Fruit fly (Drosophila melanogaster): Measurements from ENCODE around the gene Svil.

Gene Svil

DNA sequence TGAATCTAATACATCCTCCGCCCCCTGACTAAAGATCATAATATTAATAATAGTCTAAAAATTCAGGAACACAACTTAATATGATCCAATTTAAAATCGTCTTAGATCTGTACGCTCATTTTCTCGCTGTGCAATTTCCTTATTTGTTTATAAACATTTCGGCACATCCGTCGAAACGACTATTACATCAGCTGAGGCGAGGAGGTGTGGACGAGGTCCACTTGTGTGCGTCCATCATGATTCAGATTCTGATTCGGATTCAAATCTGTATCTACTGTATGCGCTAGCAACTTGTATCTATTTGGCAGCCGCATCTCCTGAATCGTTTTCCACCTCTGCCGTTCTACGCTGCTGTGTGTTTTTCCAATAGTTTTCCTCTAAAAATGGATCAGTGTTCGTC lies 2.0 kb downstream of the Svil start:
- TF ChIP-seq rgr (GFP tag; optimal IDR thresholded peaks at IDR 0.05), result no peak
- TF ChIP-seq h (GFP tag; optimal IDR thresholded peaks at IDR 0.05), result no peak
- TF ChIP-seq tai (GFP tag; optimal IDR thresholded peaks at IDR 0.05), result no peak
- no peak for TF ChIP-seq Abd-B (GFP tag; optimal IDR thresholded peaks at IDR 0.05)
- no peak for TF ChIP-seq Myc (optimal IDR thresholded peaks at IDR 0.05)
- no peak for TF ChIP-seq Hr78 (GFP tag; optimal IDR thresholded peaks at IDR 0.05)
- no peak for TF ChIP-seq Sp1 (GFP tag; optimal IDR thresholded peaks at IDR 0.05)
- TF ChIP-seq CG32264 (GFP tag; optimal IDR thresholded peaks at IDR 0.05), result no peak
- TF ChIP-seq Hr83 (GFP tag; optimal IDR thresholded peaks at IDR 0.05; ENCODE audit: poor library complexity, severe bottlenecking), result no peak
- TF ChIP-seq dl (GFP tag; optimal IDR thresholded peaks at IDR 0.05; ENCODE audit: insufficient read depth in 1 of 2, partially characterized antibody in 2 of 2), result no peak

dm6 chr3L:2385325-2386007 lies 8.0 kb downstream of the Svil start:
- TF ChIP-seq Vsx2 (GFP tag; optimal IDR thresholded peaks at IDR 0.05; ENCODE audit: partially characterized antibody), result no peak
- TF ChIP-seq br (GFP tag; optimal IDR thresholded peaks at IDR 0.05), result no peak
- TF ChIP-seq dl (GFP tag; optimal IDR thresholded peaks at IDR 0.05; ENCODE audit: insufficient read depth in 1 of 2, partially characterized antibody in 2 of 2), result no peak
- TF ChIP-seq pan (optimal IDR thresholded peaks at IDR 0.05), result no peak
- no peak for TF ChIP-seq fru (GFP tag; optimal IDR thresholded peaks at IDR 0.05)
- no peak for TF ChIP-seq tai (GFP tag; optimal IDR thresholded peaks at IDR 0.05)
- no peak for TF ChIP-seq GATAd (GFP tag; optimal IDR thresholded peaks at IDR 0.05)
- no peak for TF ChIP-seq usp (GFP tag; optimal IDR thresholded peaks at IDR 0.05)
- no peak for TF ChIP-seq Jra (GFP tag; optimal IDR thresholded peaks at IDR 0.05)

dm6 chr3L:2386433-2386832 lies 9.0 kb downstream of the Svil start:
- TF ChIP-seq dsf (GFP tag; optimal IDR thresholded peaks at IDR 0.05; ENCODE audit: borderline replicate concordance), result no peak
- no peak for TF ChIP-seq Dfd (GFP tag; optimal IDR thresholded peaks at IDR 0.05)
- TF ChIP-seq jim (GFP tag; optimal IDR thresholded peaks at IDR 0.05), result no peak
- TF ChIP-seq foxo (GFP tag; optimal IDR thresholded peaks at IDR 0.05), result peak in 1 of 2 experiments; percentile 71
- TF ChIP-seq usp (GFP tag; optimal IDR thresholded peaks at IDR 0.05), result no peak
- no peak for TF ChIP-seq Hr78 (GFP tag; optimal IDR thresholded peaks at IDR 0.05)
- TF ChIP-seq OdsH (GFP tag; optimal IDR thresholded peaks at IDR 0.05), result peak; percentile 53
- TF ChIP-seq CG32264 (GFP tag; optimal IDR thresholded peaks at IDR 0.05), result no peak
- peak; percentile 56 for TF ChIP-seq rgr (GFP tag; optimal IDR thresholded peaks at IDR 0.05)
- peak; percentile 87 for TF ChIP-seq h (GFP tag; optimal IDR thresholded peaks at IDR 0.05)
- TF ChIP-seq N (GFP tag; optimal IDR thresholded peaks at IDR 0.05), result no peak
- no peak for TF ChIP-seq Abd-B (GFP tag; optimal IDR thresholded peaks at IDR 0.05)
- peak; percentile 47 for TF ChIP-seq HLH106 (tag; optimal IDR thresholded peaks at IDR 0.05)
- TF ChIP-seq pan (optimal IDR thresholded peaks at IDR 0.05), result no peak
- no peak for TF ChIP-seq sv (GFP tag; optimal IDR thresholded peaks at IDR 0.05)
- TF ChIP-seq brk (GFP tag; optimal IDR thresholded peaks at IDR 0.05), result peak; percentile 44
- peak; percentile 48 for TF ChIP-seq woc (GFP tag; optimal IDR thresholded peaks at IDR 0.05)
- no peak for TF ChIP-seq Dif (GFP tag; optimal IDR thresholded peaks at IDR 0.05; ENCODE audit: partially characterized antibody)
- TF ChIP-seq Vsx2 (GFP tag; optimal IDR thresholded peaks at IDR 0.05; ENCODE audit: partially characterized antibody), result no peak
- peak; percentile 48 for TF ChIP-seq Hnf4 (GFP tag; optimal IDR thresholded peaks at IDR 0.05)
- TF ChIP-seq lola (GFP tag; optimal IDR thresholded peaks at IDR 0.05), result no peak
- TF ChIP-seq dmrt93B (GFP tag; optimal IDR thresholded peaks at IDR 0.05), result no peak
- TF ChIP-seq CrebA (GFP tag; optimal IDR thresholded peaks at IDR 0.05; ENCODE audit: borderline replicate concordance), result no peak
- TF ChIP-seq br (GFP tag; optimal IDR thresholded peaks at IDR 0.05), result peak; percentile 68
- TF ChIP-seq Sp1 (GFP tag; optimal IDR thresholded peaks at IDR 0.05), result peak; percentile 35
- no peak for TF ChIP-seq Jra (GFP tag; optimal IDR thresholded peaks at IDR 0.05)
- TF ChIP-seq sage (GFP tag; optimal IDR thresholded peaks at IDR 0.05), result no peak
- TF ChIP-seq Myc (optimal IDR thresholded peaks at IDR 0.05), result no peak
- peak; percentile 71 for TF ChIP-seq fru (GFP tag; optimal IDR thresholded peaks at IDR 0.05)
- TF ChIP-seq psq (GFP tag; optimal IDR thresholded peaks at IDR 0.05), result peak; percentile 34
- TF ChIP-seq dl (GFP tag; optimal IDR thresholded peaks at IDR 0.05; ENCODE audit: insufficient read depth in 1 of 2, partially characterized antibody in 2 of 2), result no peak
- no peak for TF ChIP-seq Hr83 (GFP tag; optimal IDR thresholded peaks at IDR 0.05; ENCODE audit: poor library complexity, severe bottlenecking)
- TF ChIP-seq GATAd (GFP tag; optimal IDR thresholded peaks at IDR 0.05), result no peak
- TF ChIP-seq Mio (GFP tag; optimal IDR thresholded peaks at IDR 0.05), result no peak
- no peak for TF ChIP-seq CG9705 (GFP tag; optimal IDR thresholded peaks at IDR 0.05)
- no peak for TF ChIP-seq tai (GFP tag; optimal IDR thresholded peaks at IDR 0.05)
- TF ChIP-seq Rel (GFP tag; optimal IDR thresholded peaks at IDR 0.05), result no peak
- no peak for TF ChIP-seq Rel (tag; optimal IDR thresholded peaks at IDR 0.05)
- TF ChIP-seq ey (GFP tag; optimal IDR thresholded peaks at IDR 0.05), result peak; percentile 64
